Worm (Caenorhabditis elegans): ENCODE data around the gene C37H5.14.

ce11 chrV:4806859-4807258 lies 27.3 kb downstream of the C37H5.14 start:
- TF ChIP-seq nhr-76 (tag; optimal IDR thresholded peaks at IDR 0.05) (no peak), elt-2 (tag; optimal IDR thresholded peaks at IDR 0.05) (no peak), snpc-4 (tag; optimal IDR thresholded peaks at IDR 0.05) (no peak), nhr-11 (tag; optimal IDR thresholded peaks at IDR 0.05) (no peak)

All from whole organism, L3 larva.